Worm (Caenorhabditis elegans): ENCODE results near the gene cnx-1.
A peak's percentile ranks its signal among the peaks of the same experiment; 100 is the strongest.

cnx-1 gene

ce11 chrIII:9860201-9860780, 43.4 kb upstream of the cnx-1 start, which contains the start of gene twk-48:
TSS of gene twk-48 (plus strand) at chrIII:9860730.
- TF ChIP-seq nhr-10 (tag; optimal IDR thresholded peaks at IDR 0.05) (no peak), ZK546.5 (tag; optimal IDR thresholded peaks at IDR 0.05) (no peak), unc-62 (GFP tag; optimal IDR thresholded peaks at IDR 0.05) (no peak), peb-1 (tag; optimal IDR thresholded peaks at IDR 0.05) (no peak), snpc-4 (tag; optimal IDR thresholded peaks at IDR 0.05) (no peak), sma-9 (GFP tag; optimal IDR thresholded peaks at IDR 0.05) (peak; percentile 7), sma-9 (tag; optimal IDR thresholded peaks at IDR 0.05) (no peak), R02D3.7 (tag; optimal IDR thresholded peaks at IDR 0.05) (no peak), C34F6.9 (tag; optimal IDR thresholded peaks at IDR 0.05) (peak; percentile 2), elt-3 (tag; optimal IDR thresholded peaks at IDR 0.05) (no peak), ztf-4 (tag; optimal IDR thresholded peaks at IDR 0.05) (no peak)

DNA sequence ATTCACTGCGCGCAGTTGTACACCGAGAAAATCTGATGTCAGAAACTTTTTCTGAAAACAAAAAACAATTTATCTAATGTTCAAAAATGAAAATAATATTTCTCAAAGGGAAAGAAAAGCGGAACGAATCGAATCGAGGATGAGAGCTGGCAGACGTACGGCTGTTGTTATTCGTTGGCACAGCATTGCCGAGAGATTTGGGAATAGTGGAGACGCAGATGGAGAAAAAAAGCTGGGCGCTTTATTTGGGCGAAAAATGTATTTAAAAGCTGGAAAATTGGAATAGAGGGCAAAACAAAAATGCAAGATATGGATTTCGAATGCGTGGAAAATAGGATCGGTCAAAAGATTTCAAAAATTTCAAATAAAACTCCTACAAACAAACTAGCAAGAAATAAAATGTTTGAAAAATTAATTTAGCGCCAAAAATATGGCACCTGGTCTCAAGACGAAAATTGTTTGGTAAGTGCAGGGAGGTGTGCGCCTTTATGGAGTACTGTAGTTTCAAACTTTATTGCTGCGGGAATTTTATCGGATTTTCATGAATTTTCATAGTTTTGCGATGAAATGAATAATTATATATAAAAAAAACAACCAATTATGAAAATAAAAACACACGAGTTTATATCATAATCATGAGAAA, 42.3 kb upstream of the cnx-1 start, which contains the start of gene gpdh-2:
Gene gpdh-2 (minus strand): TSS at position 51 of the 643 bp plus-strand sequence.
- TF ChIP-seq C34F6.9 (tag; optimal IDR thresholded peaks at IDR 0.05): no peak
- TF ChIP-seq snpc-4 (tag; optimal IDR thresholded peaks at IDR 0.05): peak; percentile 9
- TF ChIP-seq lsy-2 (tag; optimal IDR thresholded peaks at IDR 0.05): peak in 1 of 2 experiments; percentile 14
- TF ChIP-seq nhr-129 (tag; optimal IDR thresholded peaks at IDR 0.05): peak; percentile 27

ce11 chrIII:9858061-9858460, 41.1 kb upstream of the cnx-1 start:
- TF ChIP-seq lin-11 (tag; optimal IDR thresholded peaks at IDR 0.05) (no peak), nhr-129 (tag; optimal IDR thresholded peaks at IDR 0.05) (no peak), nhr-77 (tag; optimal IDR thresholded peaks at IDR 0.05) (no peak), fos-1 (tag; optimal IDR thresholded peaks at IDR 0.05) (peak; percentile 1), Y55F3AM.14 (GFP tag; optimal IDR thresholded peaks at IDR 0.05) (no peak), dmd-4 (tag; optimal IDR thresholded peaks at IDR 0.05) (no peak), egl-27 (tag; optimal IDR thresholded peaks at IDR 0.05) (no peak), aly-2 (tag; optimal IDR thresholded peaks at IDR 0.05) (no peak), nhr-25 (tag; optimal IDR thresholded peaks at IDR 0.05) (peak; percentile 34), sem-4 (tag; optimal IDR thresholded peaks at IDR 0.05) (no peak), crh-2 (tag; optimal IDR thresholded peaks at IDR 0.05) (no peak), unc-55 (GFP tag; optimal IDR thresholded peaks at IDR 0.05) (no peak), sma-9 (GFP tag; optimal IDR thresholded peaks at IDR 0.05) (peak; percentile 78), sma-9 (tag; optimal IDR thresholded peaks at IDR 0.05) (no peak), lin-39 (tag; optimal IDR thresholded peaks at IDR 0.05) (no peak), mbf-1 (tag; optimal IDR thresholded peaks at IDR 0.05) (no peak), mab-5 (tag; optimal IDR thresholded peaks at IDR 0.05) (no peak), unc-62 (GFP tag; optimal IDR thresholded peaks at IDR 0.05) (no peak), lsy-2 (tag; optimal IDR thresholded peaks at IDR 0.05) (no peak)

- TF ChIP-seq fos-1 (tag; optimal IDR thresholded peaks at IDR 0.05) (peak; percentile 56), lsy-2 (tag; optimal IDR thresholded peaks at IDR 0.05) (peak in 1 of 2 experiments; percentile 6), crh-2 (tag; optimal IDR thresholded peaks at IDR 0.05) (peak; percentile 50), C34F6.9 (tag; optimal IDR thresholded peaks at IDR 0.05) (no peak)
Measured at ce11 chrIII:9857110-9857509, 40.2 kb upstream of the cnx-1 start.

DNA sequence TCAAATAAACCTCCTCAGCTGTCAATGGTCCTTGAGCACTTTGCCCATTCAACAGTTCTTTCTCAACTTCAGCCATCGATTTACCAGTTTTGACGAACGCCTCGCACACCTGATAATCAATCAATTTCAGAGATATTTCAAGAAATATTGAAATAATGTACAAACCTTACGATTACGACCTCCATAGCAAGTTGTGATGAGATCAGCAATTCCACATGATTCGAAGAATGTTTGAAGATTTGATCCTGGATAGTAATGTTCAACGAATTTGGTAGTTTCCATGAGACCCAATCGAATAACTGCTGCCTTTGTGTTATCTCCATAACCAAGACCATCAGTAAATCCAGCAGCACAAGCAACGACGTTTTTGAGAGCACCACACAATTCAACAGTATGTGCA, 38.0 kb upstream of the cnx-1 start:
- TF ChIP-seq unc-39 (tag; optimal IDR thresholded peaks at IDR 0.05): no peak
- TF ChIP-seq nhr-237 (tag; optimal IDR thresholded peaks at IDR 0.05): no peak
- no peak for TF ChIP-seq lin-13 (GFP tag; optimal IDR thresholded peaks at IDR 0.05)
- no peak for TF ChIP-seq Y55F3AM.14 (GFP tag; optimal IDR thresholded peaks at IDR 0.05)
- no peak for TF ChIP-seq sma-9 (GFP tag; optimal IDR thresholded peaks at IDR 0.05)
- no peak for TF ChIP-seq sma-9 (tag; optimal IDR thresholded peaks at IDR 0.05)
- TF ChIP-seq peb-1 (tag; optimal IDR thresholded peaks at IDR 0.05): no peak
- no peak for TF ChIP-seq nhr-23 (tag; optimal IDR thresholded peaks at IDR 0.05)
- no peak for TF ChIP-seq sem-4 (tag; optimal IDR thresholded peaks at IDR 0.05)
- TF ChIP-seq ztf-11 (tag; optimal IDR thresholded peaks at IDR 0.05): no peak
- no peak for TF ChIP-seq snpc-4 (tag; optimal IDR thresholded peaks at IDR 0.05)
- TF ChIP-seq nhr-12 (tag; optimal IDR thresholded peaks at IDR 0.05): no peak
- no peak for TF ChIP-seq C34F6.9 (tag; optimal IDR thresholded peaks at IDR 0.05)
- no peak for TF ChIP-seq ZK546.5 (tag; optimal IDR thresholded peaks at IDR 0.05)
- no peak for TF ChIP-seq sma-3 (GFP tag; optimal IDR thresholded peaks at IDR 0.05)
